Worm (Caenorhabditis elegans) whole organism, L2 larva: Measurements from ENCODE around the gene C24B9.3.

Experiments
- R02D3.7 ChIP-seq: fragments of 150-350 bp; optimal IDR thresholded peaks from 2 replicates; lab custom pipeline; 2014; ENCODE audit warnings: missing biosample characterization, missing genetic modification characterization
- ZK546.5 ChIP-seq: sonication (generic microtip); optimal IDR thresholded peaks from 2 replicates; lab custom pipeline; 2017; ENCODE audit warnings: missing biosample characterization, missing genetic modification characterization
- blmp-1 ChIP-seq: sonication (generic microtip); optimal IDR thresholded peaks from 2 replicates; lab custom pipeline; 2017; ENCODE audit warnings: missing genetic modification characterization, mild to moderate bottlenecking, missing compliant biosample characterization, antibody characterized with exemption, moderate library complexity; ENCODE audit not compliant: insufficient read depth
- egl-27 ChIP-seq: sonication (generic microtip); optimal IDR thresholded peaks from 3 replicates; lab custom pipeline; 2017; ENCODE audit warnings: missing biosample characterization, missing genetic modification reagents, missing genetic modification characterization
- fos-1 ChIP-seq: fragments of 150-350 bp; optimal IDR thresholded peaks from 2 replicates; lab custom pipeline; 2014; ENCODE audit warnings: missing biosample characterization, missing genetic modification characterization
- lin-39 ChIP-seq: fragments of 150-350 bp; optimal IDR thresholded peaks from 2 replicates; lab custom pipeline; 2014; ENCODE audit warnings: missing biosample characterization, missing genetic modification reagents, missing genetic modification characterization
- mab-5 ChIP-seq: fragments of 150-350 bp; optimal IDR thresholded peaks from 2 replicates; lab custom pipeline; 2014; ENCODE audit warnings: missing biosample characterization, missing genetic modification characterization
- nhr-11 ChIP-seq: fragments of 150-350 bp; optimal IDR thresholded peaks from 2 replicates; lab custom pipeline; 2014; ENCODE audit warnings: missing biosample characterization, missing genetic modification characterization
- nhr-23 ChIP-seq: fragments of 150-350 bp; optimal IDR thresholded peaks from 2 replicates; lab custom pipeline; 2014; ENCODE audit warnings: missing biosample characterization, missing genetic modification reagents, missing genetic modification characterization
- peb-1 ChIP-seq: fragments of 150-350 bp; optimal IDR thresholded peaks from 2 replicates; lab custom pipeline; 2014; ENCODE audit warnings: missing biosample characterization, missing genetic modification characterization
- unc-62 ChIP-seq: fragments of 150-350 bp; optimal IDR thresholded peaks from 2 replicates; lab custom pipeline; 2014; ENCODE audit warnings: missing biosample characterization, missing genetic modification reagents, missing genetic modification characterization
- zag-1 ChIP-seq: fragments of 150-350 bp; optimal IDR thresholded peaks from 2 replicates; lab custom pipeline; 2014; ENCODE audit warnings: missing biosample characterization, missing genetic modification characterization

- TF ChIP-seq peb-1 (tag; lab: Kevin White, UChicago) (no peak), blmp-1 (tag; lab: Kevin White, UChicago) (no peak), R02D3.7 (tag; lab: Kevin White, UChicago) (no peak), zag-1 (tag; lab: Kevin White, UChicago) (no peak), unc-62 (no peak), lin-39 (no peak), nhr-11 (tag; lab: Kevin White, UChicago) (no peak), ZK546.5 (tag; lab: Kevin White, UChicago) (no peak), nhr-23 (tag; lab: Kevin White, UChicago) (no peak), egl-27 (tag; lab: Kevin White, UChicago) (no peak), mab-5 (tag; lab: Kevin White, UChicago) (no peak), fos-1 (tag; lab: Kevin White, UChicago) (no peak)
These were observed 11.2 kb upstream of the C24B9.3 start, which contains the start of gene srg-60 for ce11 chrV:2722555-2722954.
